Worm (Caenorhabditis elegans) whole organism, L4 larva: ENCODE results near the gene lury-1.

Source experiments
- F10B5.3 ChIP-seq: sonication (generic microtip); optimal IDR thresholded peaks from 2 replicates; lab custom pipeline; 2016; ENCODE audit warnings: mild to moderate bottlenecking, missing genetic modification characterization, missing compliant biosample characterization
- F26F4.8 ChIP-seq: fragments of 200-800 bp; sonication (Bioruptor generic); conservative IDR thresholded peaks from 2 replicates; pipeline ENCODE4 v1.3.6; 2022; ENCODE audit warnings: missing genetic modification characterization, missing compliant biosample characterization
- F37D6.2 ChIP-seq: sonication (generic microtip); optimal IDR thresholded peaks from 2 replicates; lab custom pipeline; 2016; ENCODE audit warnings: mild to moderate bottlenecking, missing genetic modification characterization, missing compliant biosample characterization
- T20F7.1 ChIP-seq: fragments of 200-800 bp; sonication (Bioruptor generic); optimal IDR thresholded peaks from 2 replicates; lab custom pipeline; 2018; ENCODE audit warnings: mild to moderate bottlenecking, missing genetic modification characterization, missing compliant biosample characterization
- ZK337.2 ChIP-seq: fragments of 200-800 bp; sonication (Bioruptor generic); IDR thresholded peaks from 2 replicates; pipeline ENCODE4 v1.3.6; 2022; ENCODE audit warnings: missing genetic modification reagents, missing genetic modification characterization, missing compliant biosample characterization
- aha-1 ChIP-seq: fragments of 150-350 bp; peaks from one replicate; lab custom pipeline; 2014; ENCODE audit warnings: missing biosample characterization, missing genetic modification characterization
- aly-2 ChIP-seq: sonication (generic microtip); optimal IDR thresholded peaks from 2 replicates; lab custom pipeline; 2018; ENCODE audit warnings: missing biosample characterization, missing genetic modification characterization
- ama-1 ChIP-seq: fragments of 150-350 bp; optimal IDR thresholded peaks from 2 replicates; lab custom pipeline; 2014; ENCODE audit warnings: inconsistent platforms, mixed read lengths
- attf-4 ChIP-seq: sonication (generic microtip); optimal IDR thresholded peaks from 3 replicates; lab custom pipeline; 2017; ENCODE audit warnings: missing biosample characterization, missing genetic modification characterization
- cey-2 ChIP-seq: sonication (generic microtip); optimal IDR thresholded peaks from 3 replicates; lab custom pipeline; 2017; ENCODE audit warnings: missing genetic modification characterization, mild to moderate bottlenecking, missing compliant biosample characterization, antibody characterized with exemption, borderline replicate concordance; ENCODE audit not compliant: insufficient read depth
- ctbp-1 ChIP-seq: fragments of 200-800 bp; sonication (Bioruptor generic); IDR thresholded peaks from 2 replicates; pipeline ENCODE4 v1.3.6; 2022; ENCODE audit warnings: missing genetic modification reagents, missing genetic modification characterization, missing compliant biosample characterization
- daf-16 ChIP-seq, 3 experiments: sonication (generic microtip); optimal IDR thresholded peaks; 2 replicates each; lab custom pipeline; 2016 to 2017; ENCODE audit warnings: missing genetic modification characterization in 3 of 3, missing genetic modification reagents in 3 of 3, mild to moderate bottlenecking in 2 of 3, missing compliant biosample characterization in 2 of 3, missing biosample characterization in 1 of 3, moderate library complexity in 1 of 3
- daf-19 ChIP-seq: fragments of 200-800 bp; sonication (Bioruptor generic); conservative IDR thresholded peaks from 2 replicates; pipeline ENCODE4 v1.3.6; 2022; ENCODE audit warnings: missing genetic modification characterization, missing compliant biosample characterization
- dmd-6 ChIP-seq: fragments of 200-800 bp; sonication (Bioruptor generic); IDR thresholded peaks from 2 replicates; pipeline ENCODE4 v1.3.6; 2022; ENCODE audit warnings: missing genetic modification reagents, missing genetic modification characterization, missing compliant biosample characterization
- dmd-8 ChIP-seq: fragments of 200-800 bp; sonication (Bioruptor generic); IDR thresholded peaks from 2 replicates; pipeline ENCODE4 v1.3.6; 2022; ENCODE audit warnings: missing genetic modification characterization, missing compliant biosample characterization
- duxl-1 ChIP-seq: sonication (generic microtip); optimal IDR thresholded peaks from 2 replicates; lab custom pipeline; 2016; ENCODE audit warnings: mild to moderate bottlenecking, missing genetic modification characterization, moderate library complexity, missing compliant biosample characterization; ENCODE audit not compliant: poor library complexity
- dve-1 ChIP-seq: sonication (generic microtip); optimal IDR thresholded peaks from 2 replicates; lab custom pipeline; 2017; ENCODE audit warnings: antibody characterized with exemption, mild to moderate bottlenecking, missing genetic modification characterization, missing compliant biosample characterization; ENCODE audit not compliant: insufficient read depth
- fkh-10 ChIP-seq: fragments of 150-350 bp; optimal IDR thresholded peaks from 2 replicates; lab custom pipeline; 2014; ENCODE audit warnings: missing biosample characterization, missing genetic modification reagents, missing genetic modification characterization
- hlh-11 ChIP-seq: fragments of 200-800 bp; sonication (Bioruptor generic); optimal IDR thresholded peaks from 2 replicates; lab custom pipeline; 2018; ENCODE audit warnings: mild to moderate bottlenecking, missing genetic modification characterization, missing compliant biosample characterization
- hlh-30 ChIP-seq: sonication (generic microtip); optimal IDR thresholded peaks from 2 replicates; lab custom pipeline; 2017; ENCODE audit warnings: antibody characterized with exemption, mild to moderate bottlenecking, missing genetic modification characterization, missing compliant biosample characterization; ENCODE audit not compliant: insufficient read depth
- lin-1 ChIP-seq: fragments of 200-800 bp; sonication (Bioruptor generic); IDR thresholded peaks from 2 replicates; pipeline ENCODE4 v1.3.6; 2022; ENCODE audit warnings: missing genetic modification reagents, missing genetic modification characterization, missing compliant biosample characterization
- lsy-2 ChIP-seq, 2 experiments: fragments of 150-350 bp in 1 of 2; sonication (generic microtip) in 1 of 2; optimal IDR thresholded peaks; 2 replicates each; lab custom pipeline; 2014 to 2017; ENCODE audit warnings: missing biosample characterization in 2 of 2, missing genetic modification characterization in 2 of 2
- madf-5 ChIP-seq, 2 experiments: fragments of 200-800 bp; sonication (Bioruptor generic); IDR thresholded peaks; 2 replicates each; pipeline ENCODE4 v1.3.6; 2022; ENCODE audit warnings: missing compliant biosample characterization in 2 of 2, missing genetic modification characterization in 2 of 2
- mep-1 ChIP-seq: fragments of 150-350 bp; sonication (generic microtip); optimal IDR thresholded peaks from 3 replicates; lab custom pipeline; 2014; ENCODE audit warnings: missing biosample characterization, missing genetic modification characterization
- nhr-28 ChIP-seq: fragments of 150-350 bp; optimal IDR thresholded peaks from 2 replicates; lab custom pipeline; 2014; ENCODE audit warnings: missing biosample characterization, missing genetic modification characterization
- nhr-48 ChIP-seq: sonication (generic microtip); optimal IDR thresholded peaks from 2 replicates; lab custom pipeline; 2016; ENCODE audit warnings: mild to moderate bottlenecking, missing genetic modification characterization, missing compliant biosample characterization
- nhr-76 ChIP-seq: fragments of 150-350 bp; optimal IDR thresholded peaks from 2 replicates; lab custom pipeline; 2014; ENCODE audit warnings: missing biosample characterization, missing genetic modification characterization
- nhr-77 ChIP-seq: fragments of 150-350 bp; optimal IDR thresholded peaks from 2 replicates; lab custom pipeline; 2014; ENCODE audit warnings: missing biosample characterization, missing genetic modification characterization
- php-3 ChIP-seq: fragments of 200-800 bp; sonication (Bioruptor generic); IDR thresholded peaks from 2 replicates; pipeline ENCODE4 v1.3.6; 2022; ENCODE audit warnings: missing genetic modification reagents, missing genetic modification characterization, missing compliant biosample characterization
- pqm-1 ChIP-seq: sonication (generic microtip); optimal IDR thresholded peaks from 2 replicates; lab custom pipeline; 2017; ENCODE audit warnings: missing biosample characterization, missing genetic modification characterization
- tra-1 ChIP-seq: fragments of 200-800 bp; sonication (Bioruptor generic); IDR thresholded peaks from 2 replicates; pipeline ENCODE4 v1.3.6; 2022; ENCODE audit warnings: missing genetic modification reagents, missing genetic modification characterization, missing compliant biosample characterization
- unc-62 ChIP-seq, 3 experiments: fragments of 150-350 bp in 1 of 3; sonication (generic microtip); optimal IDR thresholded peaks in 2 of 3; peaks in 1 of 3; 1 replicate in 1 of 3; 2 replicates in 2 of 3; lab custom pipeline; 2014 to 2017; ENCODE audit warnings: missing biosample characterization in 3 of 3, missing genetic modification characterization in 3 of 3, missing genetic modification reagents in 3 of 3, missing genotype in 1 of 3

Gene lury-1

DNA sequence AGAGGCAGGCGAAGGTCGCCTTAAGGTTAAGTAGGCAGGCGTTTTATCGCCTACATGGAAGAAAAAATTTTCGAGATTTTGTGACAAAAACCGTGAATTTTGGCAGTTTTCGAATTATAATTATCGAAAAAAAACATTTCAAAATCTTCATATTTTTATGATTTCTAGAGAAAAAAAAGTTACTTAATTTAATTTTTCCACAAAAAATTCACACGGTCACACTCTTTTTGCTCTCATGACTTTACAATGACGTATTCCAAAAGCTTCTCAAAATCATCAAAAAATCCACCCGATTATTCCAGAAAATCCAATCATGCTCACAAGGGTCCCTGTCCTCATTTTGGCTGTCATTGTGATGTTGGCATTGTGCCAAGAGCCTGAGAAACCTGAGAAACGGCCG, at the start of gene lury-1:
Gene lury-1, plus strand, starts transcription at position 301 of the 400 bp plus-strand sequence.
- TF ChIP-seq ZK337.2 (GFP tag; lab: Robert Waterston, UW) (no peak), ctbp-1 (no peak), php-3 (no peak), hlh-30 (tag; lab: Kevin White, UChicago) (no peak), F10B5.3 (no peak), lsy-2 (tag; optimal IDR thresholded peaks at IDR 0.05; lab: Kevin White, UChicago) (no peak), nhr-76 (tag; lab: Kevin White, UChicago) (no peak), ama-1 (lab: Kevin White, UChicago) (no peak), cey-2 (no peak), F26F4.8 (GFP tag; lab: Robert Waterston, UW) (no peak), T20F7.1 (GFP tag; lab: Kevin White, UChicago) (no peak), duxl-1 (no peak), fkh-10 (GFP tag; lab: Kevin White, UChicago) (no peak), tra-1 (GFP tag; lab: Robert Waterston, UW) (no peak), madf-5 (GFP tag; IDR thresholded peaks at IDR 0.05; lab: Robert Waterston, UW) (no peak), aly-2 (no peak)

DNA sequence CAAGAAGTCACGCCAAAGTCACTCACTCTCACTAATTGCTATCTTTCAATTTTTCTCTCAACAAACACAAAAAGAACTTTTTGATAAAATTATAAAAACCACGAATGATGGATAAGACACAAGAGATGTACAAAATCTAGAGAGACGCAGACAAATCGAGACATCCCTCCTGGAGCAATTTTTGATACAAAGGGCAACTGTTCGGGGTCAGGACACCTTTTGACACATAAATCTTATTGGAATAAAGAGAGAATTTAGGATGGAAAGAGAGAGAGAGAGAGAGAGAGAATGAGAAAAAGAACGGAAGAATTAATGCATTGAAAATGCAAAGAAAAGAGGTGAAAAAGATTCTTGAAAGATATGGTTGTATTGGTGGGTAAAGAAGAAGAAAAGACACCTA, 49.1 kb upstream of the lury-1 start:
- no peak for TF ChIP-seq nhr-77 (tag; lab: Kevin White, UChicago)
- TF ChIP-seq unc-62 (GFP tag; optimal IDR thresholded peaks at IDR 0.05 in 1 of 2; lab: Kevin White, UChicago), result peak in 1 of 2 experiments; percentile 54
- no peak for TF ChIP-seq unc-62 (tag; optimal IDR thresholded peaks at IDR 0.05; lab: Kevin White, UChicago)

DNA sequence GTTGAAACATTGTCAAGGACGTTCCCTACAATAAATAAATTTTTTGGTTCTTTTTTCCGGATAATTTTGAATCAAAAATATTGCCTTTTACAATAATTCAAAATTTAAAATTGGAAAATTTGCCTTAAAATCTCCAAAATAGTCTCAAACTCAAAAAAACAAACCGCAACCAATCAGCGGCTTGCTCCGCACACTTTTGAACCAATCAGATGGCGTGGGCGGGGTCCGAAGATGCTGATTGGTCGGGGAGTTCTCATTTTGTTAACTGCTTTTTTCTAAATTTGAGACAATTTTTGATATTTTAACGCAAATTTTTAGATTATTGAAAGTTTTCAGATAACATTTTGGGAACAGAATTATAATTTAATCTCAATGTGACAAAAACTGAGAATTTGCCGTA, 48.7 kb upstream of the lury-1 start:
- TF ChIP-seq F37D6.2 (tag; lab: Kevin White, UChicago) (no peak), attf-4 (no peak), ama-1 (lab: Kevin White, UChicago) (no peak), lin-1 (no peak), dmd-8 (GFP tag; lab: Robert Waterston, UW) (no peak)
- TF ChIP-seq, all 104 proteins: peak for 0

DNA sequence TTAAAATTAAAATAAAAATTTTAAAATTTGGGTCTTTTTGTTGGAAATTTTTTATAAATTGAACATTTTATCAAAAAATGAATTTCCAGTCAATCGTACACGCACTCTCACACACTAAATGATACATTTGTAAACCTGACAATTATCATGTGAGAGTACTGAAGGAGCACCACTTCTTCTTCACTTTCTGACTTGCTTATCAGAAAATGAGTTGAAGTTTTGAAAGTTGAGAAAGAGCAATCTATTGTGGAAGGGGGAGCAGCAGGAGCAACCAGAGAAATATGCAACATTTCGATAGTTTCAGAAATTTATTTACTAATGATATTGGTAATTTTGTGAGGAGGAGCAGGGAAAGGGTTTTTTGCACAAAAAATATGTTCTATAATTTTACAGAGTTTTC, 48.0 kb upstream of the lury-1 start:
- TF ChIP-seq dve-1 (peak; percentile 26), hlh-11 (tag; lab: Kevin White, UChicago) (peak; percentile 53), hlh-30 (tag; lab: Kevin White, UChicago) (peak; percentile 43), dmd-6 (GFP tag; lab: Robert Waterston, UW) (peak; percentile 45; the same call in 1 of the 2 replicates), daf-16 (GFP tag; optimal IDR thresholded peaks at IDR 0.05; lab: Kevin White, UChicago) (no peak), daf-16 (tag; optimal IDR thresholded peaks at IDR 0.05; lab: Kevin White, UChicago) (peak; percentile 63), aha-1 (tag; lab: Kevin White, UChicago) (peak; percentile 24), pqm-1 (peak; percentile 97), mep-1 (tag; lab: Kevin White, UChicago) (peak; percentile 8), daf-19 (no peak), nhr-28 (tag; lab: Kevin White, UChicago) (peak; percentile 80), nhr-48 (tag; lab: Kevin White, UChicago) (no peak)

DNA sequence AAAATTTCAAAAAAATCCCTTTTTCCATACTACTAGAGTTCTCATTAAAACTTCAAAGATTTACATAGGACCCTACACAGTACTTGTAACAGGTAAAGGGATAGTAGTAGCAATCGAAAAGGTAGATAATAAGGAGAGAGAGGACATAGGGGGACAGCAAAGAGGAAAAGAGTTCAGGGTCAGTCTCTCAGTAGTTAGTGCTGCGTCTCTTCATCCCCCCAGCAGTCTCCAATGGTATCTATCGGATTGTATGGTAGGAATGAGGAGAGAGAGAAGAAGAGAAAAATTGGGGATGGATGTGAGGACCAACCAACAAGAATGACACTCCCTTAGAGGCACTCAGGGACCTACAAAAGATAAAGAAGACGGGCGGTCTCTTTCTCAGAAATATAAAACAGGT, 46.7 kb upstream of the lury-1 start:
- TF ChIP-seq lsy-2 (tag; optimal IDR thresholded peaks at IDR 0.05; lab: Kevin White, UChicago) (no peak), nhr-28 (tag; lab: Kevin White, UChicago) (peak; percentile 8)
- TF ChIP-seq, all 104 proteins: peak for 1
